Worm (Caenorhabditis elegans): ENCODE data around the gene F28C6.8.

The F28C6.8 gene

DNA sequence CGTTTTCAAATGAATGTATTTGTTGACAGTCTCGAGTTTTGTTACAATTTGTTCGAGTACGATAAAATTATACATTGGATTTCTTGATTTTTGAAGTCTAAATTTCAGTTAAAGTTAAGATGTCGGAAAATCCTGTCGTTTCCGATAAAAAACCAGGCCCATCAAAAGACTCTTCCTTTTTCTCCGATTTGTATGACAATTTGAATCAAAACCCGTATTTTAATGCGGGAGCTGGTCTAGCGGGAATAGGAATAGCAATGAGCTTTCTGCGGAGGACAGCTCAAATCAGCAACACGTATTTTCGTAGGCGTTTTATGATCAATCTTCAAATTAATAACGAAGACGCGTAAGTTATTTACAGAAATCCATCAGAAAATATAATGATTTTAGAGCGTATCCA is 35.7 kb upstream of the F28C6.8 start, which contains the start of gene bcs-1:
Gene bcs-1 (plus strand): TSS at position 109 of the 400 bp plus-strand sequence.
- TF ChIP-seq pax-1 (tag; optimal IDR thresholded peaks at IDR 0.05) (no peak), nhr-11 (tag; optimal IDR thresholded peaks at IDR 0.05) (no peak), pat-9 (tag; optimal IDR thresholded peaks at IDR 0.05) (no peak), C08G9.2 (tag; optimal IDR thresholded peaks at IDR 0.05) (no peak), hlh-8 (tag; optimal IDR thresholded peaks at IDR 0.05) (no peak)

DNA sequence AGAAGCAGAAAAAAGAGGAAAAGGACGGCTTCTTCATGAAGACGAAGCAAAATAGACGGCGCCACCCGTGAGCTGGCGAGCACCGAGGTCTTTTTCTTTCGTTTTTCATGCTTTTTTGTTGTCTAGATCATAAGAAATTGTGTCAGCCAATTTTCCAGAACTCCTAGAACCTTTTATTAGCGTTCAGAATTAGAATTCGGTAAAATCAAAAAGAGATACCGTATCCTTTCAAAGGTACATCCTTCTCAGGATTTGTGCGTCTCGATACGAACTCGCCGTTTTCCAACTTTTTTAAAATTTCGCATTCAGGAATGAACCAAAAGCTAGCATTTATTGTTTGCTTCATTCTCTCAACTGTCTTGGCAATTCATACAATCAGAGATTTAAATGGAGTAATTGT is 33.6 kb upstream of the F28C6.8 start, which contains the start of gene F54C9.7:
Gene F54C9.7 (plus strand): TSS at position 301 of the 400 bp plus-strand sequence.
- TF ChIP-seq unc-3 (GFP tag; conservative IDR thresholded peaks at IDR 0.05) (no peak), unc-3 (tag; optimal IDR thresholded peaks at IDR 0.05) (no peak), ceh-48 (tag; optimal IDR thresholded peaks at IDR 0.05) (no peak), sdc-2 (tag; optimal IDR thresholded peaks at IDR 0.05) (no peak), fax-1 (tag; optimal IDR thresholded peaks at IDR 0.05) (no peak), pqm-1 (tag; optimal IDR thresholded peaks at IDR 0.05) (no peak), K02D7.2 (tag; optimal IDR thresholded peaks at IDR 0.05) (no peak), nfya-1 (tag; optimal IDR thresholded peaks at IDR 0.05) (no peak)

DNA sequence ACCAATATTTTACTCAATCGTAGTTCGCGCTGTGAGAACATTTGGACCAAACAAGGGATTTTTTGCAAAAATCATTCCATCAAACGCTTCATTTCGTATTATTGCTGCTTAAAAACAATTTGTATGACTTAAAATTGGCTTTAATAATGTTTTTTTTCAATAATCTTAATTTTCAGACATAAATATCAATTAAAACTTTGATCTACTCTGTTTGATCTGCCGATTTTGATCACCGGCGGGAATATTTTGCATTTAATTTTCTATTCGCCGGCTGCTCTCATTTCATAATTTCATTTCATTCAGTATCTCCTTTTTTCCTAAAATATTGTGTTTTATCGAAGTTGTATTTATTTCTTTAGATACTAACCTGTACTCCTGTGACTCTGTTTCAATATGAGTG is 31.5 kb upstream of the F28C6.8 start, which contains the start of gene puf-5:
Gene puf-5 (plus strand): TSS at position 358 of the 400 bp plus-strand sequence.
- TF ChIP-seq ceh-18 (tag; optimal IDR thresholded peaks at IDR 0.05) (no peak), fkh-10 (GFP tag; optimal IDR thresholded peaks at IDR 0.05) (no peak), elt-4 (tag; optimal IDR thresholded peaks at IDR 0.05) (no peak), ceh-9 (tag; optimal IDR thresholded peaks at IDR 0.05) (no peak), ceh-34 (tag; optimal IDR thresholded peaks at IDR 0.05) (no peak), pqm-1 (tag; optimal IDR thresholded peaks at IDR 0.05) (no peak), rnt-1 (tag; optimal IDR thresholded peaks at IDR 0.05) (no peak), ceh-30 (tag; optimal IDR thresholded peaks at IDR 0.05) (no peak), odd-2 (tag; optimal IDR thresholded peaks at IDR 0.05) (no peak), F13H6.1 (tag; optimal IDR thresholded peaks at IDR 0.05) (no peak), fkh-6 (tag; optimal IDR thresholded peaks at IDR 0.05) (no peak), dve-1 (tag; optimal IDR thresholded peaks at IDR 0.05) (no peak), pha-2 (tag; optimal IDR thresholded peaks at IDR 0.05) (no peak), hlh-13 (GFP tag; optimal IDR thresholded peaks at IDR 0.05) (no peak), gmeb-2 (tag; optimal IDR thresholded peaks at IDR 0.05) (no peak), C08G9.2 (tag; optimal IDR thresholded peaks at IDR 0.05) (no peak)

DNA sequence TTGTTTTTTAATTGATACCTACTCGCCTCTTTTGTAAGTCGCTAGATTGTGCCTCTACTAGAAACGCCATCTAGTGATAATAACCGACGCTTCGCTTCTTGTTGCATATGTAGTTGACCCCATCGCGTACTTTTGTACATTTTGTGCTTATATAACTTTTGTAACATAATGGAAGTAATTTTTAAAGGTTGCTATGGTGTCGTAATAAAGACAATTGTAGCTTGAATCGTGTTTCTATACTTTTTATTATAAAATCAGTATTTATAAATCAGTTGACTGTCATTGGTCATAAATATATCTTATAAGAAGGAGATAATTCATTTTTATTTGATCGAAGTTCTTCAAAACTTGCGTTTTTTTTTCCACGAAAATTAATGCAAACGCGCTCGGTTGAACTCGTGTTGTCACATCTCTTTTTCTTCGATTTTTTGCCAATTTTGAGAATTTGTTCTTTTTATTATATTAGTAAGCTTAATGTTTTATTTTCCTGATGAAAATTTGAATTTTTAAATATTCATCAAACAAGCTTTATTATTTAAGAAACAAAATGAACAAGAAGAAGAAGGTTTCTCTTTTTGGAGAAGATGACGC is 29.0 kb upstream of the F28C6.8 start, which contains the start of gene F54C9.9:
Gene F54C9.9 (plus strand): TSS at position 541 of the 591 bp plus-strand sequence.
- TF ChIP-seq pax-1 (tag; optimal IDR thresholded peaks at IDR 0.05) (no peak), hlh-30 (tag; optimal IDR thresholded peaks at IDR 0.05; ENCODE audit: insufficient read depth) (no peak), fax-1 (tag; optimal IDR thresholded peaks at IDR 0.05) (no peak), ceh-30 (tag; optimal IDR thresholded peaks at IDR 0.05) (no peak), sdc-2 (tag; optimal IDR thresholded peaks at IDR 0.05) (no peak), K02D7.2 (tag; optimal IDR thresholded peaks at IDR 0.05) (no peak), unc-42 (tag; optimal IDR thresholded peaks at IDR 0.05) (no peak), syd-9 (tag; optimal IDR thresholded peaks at IDR 0.05) (no peak), unc-86 (tag; optimal IDR thresholded peaks at IDR 0.05) (no peak), ceh-24 (tag; optimal IDR thresholded peaks at IDR 0.05) (no peak)

DNA sequence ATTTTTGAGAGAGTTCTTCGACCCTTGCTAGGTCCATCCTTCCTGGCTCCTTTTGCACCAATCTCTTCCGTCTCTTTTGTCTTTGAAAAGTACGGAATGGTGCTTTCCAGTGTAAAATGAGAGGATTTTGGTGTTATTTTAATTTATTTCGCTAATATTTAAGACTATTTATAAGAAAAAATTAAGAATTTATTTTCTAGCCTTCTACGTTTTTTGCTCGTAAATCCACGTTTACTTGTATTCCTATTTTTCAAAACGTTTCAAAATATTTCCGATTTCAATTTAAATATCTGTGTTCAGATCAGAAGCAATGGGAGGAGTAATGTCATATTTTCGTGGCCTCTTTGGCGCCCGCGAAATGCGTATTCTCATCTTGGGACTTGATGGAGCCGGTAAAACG is 24.9 kb upstream of the F28C6.8 start, which contains the start of gene arl-1:
Gene arl-1 (plus strand): TSS at position 301 of the 400 bp plus-strand sequence.
- TF ChIP-seq syd-9 (tag; optimal IDR thresholded peaks at IDR 0.05) (no peak), fkh-6 (tag; optimal IDR thresholded peaks at IDR 0.05) (no peak), ceh-30 (tag; optimal IDR thresholded peaks at IDR 0.05) (no peak), pha-4 (tag; optimal IDR thresholded peaks at IDR 0.05) (no peak)

Measured in whole organism, late embryonic.